Fruit fly (Drosophila melanogaster): ENCODE measurements around the gene Tsp26A.
A peak's percentile ranks its signal among the peaks of the same experiment; 100 is the strongest.

The Tsp26A gene

dm6 chr2L:6031838-6032237 is 31.8 kb downstream of the Tsp26A start:
- TF ChIP-seq noc (tag; optimal IDR thresholded peaks at IDR 0.05): no peak

- no peak for TF ChIP-seq noc (tag; optimal IDR thresholded peaks at IDR 0.05)
These were observed 34.3 kb downstream of the Tsp26A start, which contains the start of gene CG9109 for dm6 chr2L:6034344-6034743. TSS of gene CG9109 (minus strand) at chr2L:6034423.

- TF ChIP-seq noc (tag; optimal IDR thresholded peaks at IDR 0.05): no peak
These were observed 35.1 kb downstream of the Tsp26A start for dm6 chr2L:6035155-6035554.

dm6 chr2L:6036710-6037109 is 36.7 kb downstream of the Tsp26A start, which contains the start of gene mtm:
TSS of gene mtm (minus strand) at chr2L:6037015.
- TF ChIP-seq noc (tag; optimal IDR thresholded peaks at IDR 0.05): no peak

- TF ChIP-seq noc (tag; optimal IDR thresholded peaks at IDR 0.05): peak; percentile 76
These were observed 37.8 kb downstream of the Tsp26A start, which contains the start of the genes CG9117 and CG31643 for dm6 chr2L:6037830-6038229. TSS of gene CG9117 (minus strand) at chr2L:6037902. TSS of gene CG31643 (plus strand) at chr2L:6038117.

dm6 chr2L:6045484-6045883 is 45.5 kb downstream of the Tsp26A start:
- TF ChIP-seq noc (tag; optimal IDR thresholded peaks at IDR 0.05): no peak

- peak; percentile 80 for TF ChIP-seq noc (tag; optimal IDR thresholded peaks at IDR 0.05)
These were observed 46.1 kb downstream of the Tsp26A start, which contains the start of gene Pfas for dm6 chr2L:6045972-6046718. TSS of gene Pfas (minus strand) at chr2L:6046050.

- no peak for TF ChIP-seq noc (tag; optimal IDR thresholded peaks at IDR 0.05)
These were observed 46.8 kb downstream of the Tsp26A start for dm6 chr2L:6046865-6047264.

dm6 chr2L:6047528-6048160 is 47.6 kb downstream of the Tsp26A start, which contains the start of gene IPIP:
TSS of gene IPIP (plus strand) at chr2L:6048002.
- no peak for TF ChIP-seq noc (tag; optimal IDR thresholded peaks at IDR 0.05)

- no peak for TF ChIP-seq noc (tag; optimal IDR thresholded peaks at IDR 0.05)
These were observed 48.5 kb downstream of the Tsp26A start, which contains the start of the genes CG34179 and slmo for dm6 chr2L:6048542-6048941. TSS of gene CG34179 (minus strand) at chr2L:6048706. TSS of gene slmo (minus strand) at chr2L:6048706.

dm6 chr2L:6050575-6050974 is 50.5 kb downstream of the Tsp26A start, which contains the start of gene CG9135:
TSS of gene CG9135 (plus strand) at chr2L:6050800.
- no peak for TF ChIP-seq noc (tag; optimal IDR thresholded peaks at IDR 0.05)

dm6 chr2L:6051212-6051621 is 51.2 kb downstream of the Tsp26A start:
- TF ChIP-seq noc (tag; optimal IDR thresholded peaks at IDR 0.05): peak; percentile 95
